Fruit fly (Drosophila melanogaster) Kc167 (cell line): ENCODE results near the gene CG10352.

Source experiments
- h ChIP-seq: fragments of >200 bp; optimal IDR thresholded peaks from 3 replicates; lab custom pipeline; 2018; ENCODE audit warnings: missing external identifiers
- ttk ChIP-seq: sonication (Bioruptor generic); optimal IDR thresholded peaks from 2 replicates; lab custom pipeline; 2017; ENCODE audit warnings: missing external identifiers

DNA sequence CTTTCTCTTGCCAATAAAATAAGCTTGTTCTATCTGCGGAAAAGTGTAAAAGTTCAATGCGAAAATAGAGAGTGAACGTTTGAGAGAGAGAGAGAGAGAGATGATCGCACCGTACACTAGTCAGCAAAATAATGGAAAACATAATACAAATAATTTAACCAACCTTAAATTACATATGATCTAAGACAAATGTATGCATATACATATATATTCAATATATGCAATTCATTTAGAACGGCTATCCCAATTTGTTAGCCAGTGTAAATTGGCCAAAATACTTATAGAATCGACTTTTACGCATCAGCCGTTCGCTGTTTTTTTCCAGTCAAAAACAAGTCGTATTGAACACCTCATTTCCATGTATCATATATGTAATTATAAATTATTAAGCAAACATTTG lies 48.2 kb upstream of the CG10352 start:
- TF ChIP-seq h (lab: Kevin White, UChicago) = no peak
- TF ChIP-seq ttk = no peak
